Worm (Caenorhabditis elegans) whole organism, L2 larva: ENCODE measurements around the gene gln-1.

Experiments
- blmp-1 ChIP-seq: sonication (generic microtip); optimal IDR thresholded peaks from 2 replicates; lab custom pipeline; 2017; ENCODE audit warnings: missing genetic modification characterization, mild to moderate bottlenecking, missing compliant biosample characterization, antibody characterized with exemption, moderate library complexity; ENCODE audit not compliant: insufficient read depth
- egl-27 ChIP-seq: sonication (generic microtip); optimal IDR thresholded peaks from 3 replicates; lab custom pipeline; 2017; ENCODE audit warnings: missing biosample characterization, missing genetic modification reagents, missing genetic modification characterization
- elt-1 ChIP-seq: fragments of 150-350 bp; optimal IDR thresholded peaks from 2 replicates; lab custom pipeline; 2014; ENCODE audit warnings: missing biosample characterization, missing genetic modification characterization
- fos-1 ChIP-seq: fragments of 150-350 bp; optimal IDR thresholded peaks from 2 replicates; lab custom pipeline; 2014; ENCODE audit warnings: missing biosample characterization, missing genetic modification characterization
- lin-39 ChIP-seq: fragments of 150-350 bp; optimal IDR thresholded peaks from 2 replicates; lab custom pipeline; 2014; ENCODE audit warnings: missing biosample characterization, missing genetic modification reagents, missing genetic modification characterization
- lsy-2 ChIP-seq, 2 experiments: fragments of 150-350 bp in 1 of 2; sonication (generic microtip) in 1 of 2; optimal IDR thresholded peaks; 2 replicates each; lab custom pipeline; 2014 to 2017; ENCODE audit warnings: missing biosample characterization in 2 of 2, missing genetic modification characterization in 2 of 2
- nhr-10 ChIP-seq: sonication (generic microtip); optimal IDR thresholded peaks from 2 replicates; lab custom pipeline; 2017; ENCODE audit warnings: missing biosample characterization, missing genetic modification characterization
- nhr-11 ChIP-seq: fragments of 150-350 bp; optimal IDR thresholded peaks from 2 replicates; lab custom pipeline; 2014; ENCODE audit warnings: missing biosample characterization, missing genetic modification characterization
- unc-62 ChIP-seq: fragments of 150-350 bp; optimal IDR thresholded peaks from 2 replicates; lab custom pipeline; 2014; ENCODE audit warnings: missing biosample characterization, missing genetic modification reagents, missing genetic modification characterization
- ztf-4 ChIP-seq: fragments of 150-350 bp; optimal IDR thresholded peaks from 2 replicates; lab custom pipeline; 2014; ENCODE audit warnings: missing biosample characterization, missing genetic modification characterization

DNA sequence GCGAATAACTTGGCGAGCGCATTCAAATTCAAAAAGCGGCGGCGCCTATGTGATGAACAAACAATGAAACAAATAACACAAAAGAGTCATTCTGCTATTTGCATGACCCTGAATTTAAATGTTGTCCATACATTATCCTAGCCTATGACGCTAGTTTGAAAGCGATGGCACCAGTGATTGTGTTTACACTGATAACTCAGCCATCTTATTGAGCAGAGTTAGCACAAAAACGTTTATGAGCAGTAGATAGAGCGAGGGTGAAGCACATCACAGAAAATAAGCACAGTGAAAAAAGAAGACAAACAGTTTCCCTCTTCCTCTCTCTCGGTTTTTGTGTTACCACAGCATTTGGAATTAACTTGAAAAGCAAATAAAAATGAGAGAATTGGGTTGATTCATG lies 14.8 kb upstream of the gln-1 start:
- TF ChIP-seq blmp-1: no peak
- no peak for TF ChIP-seq lsy-2 (tag; optimal IDR thresholded peaks at IDR 0.05; lab: Kevin White, UChicago)
- no peak for TF ChIP-seq nhr-11 (tag; lab: Kevin White, UChicago)
- TF ChIP-seq elt-1 (tag; lab: Kevin White, UChicago): no peak
- TF ChIP-seq lin-39: no peak
- TF ChIP-seq fos-1: no peak
- no peak for TF ChIP-seq nhr-10 (tag; lab: Kevin White, UChicago)
- TF ChIP-seq unc-62 (GFP tag; lab: Kevin White, UChicago): no peak
- TF ChIP-seq ztf-4 (tag; lab: Kevin White, UChicago): no peak
- no peak for TF ChIP-seq egl-27
